Fruit fly (Drosophila melanogaster) whole organism, embryonic: ENCODE measurements around the gene PMP34.
A peak's percentile ranks its signal among the peaks of the same experiment; 100 is the strongest.

Source experiments
- Awh ChIP-seq: fragments of 200-800 bp; sonication (Bioruptor generic); IDR thresholded peaks from 2 replicates; pipeline ENCODE4, ENCODE4 v1.3.6; 2022; ENCODE audit warnings: missing biosample characterization, missing genetic modification characterization
- Blimp-1 ChIP-seq: fragments of 200-800 bp; sonication (Bioruptor generic); optimal IDR thresholded peaks from 3 replicates; lab custom pipeline; 2018; ENCODE audit warnings: missing biosample characterization, missing genetic modification characterization, mild to moderate bottlenecking, moderate library complexity, missing genetic modification reagents
- CG11695 ChIP-seq: fragments of 200-800 bp; sonication (Bioruptor generic); IDR thresholded peaks from 3 replicates; pipeline ENCODE4 v1.3.6; 2022; ENCODE audit warnings: missing biosample characterization, missing genetic modification characterization
- CG15514 ChIP-seq: fragments of 200-800 bp; sonication (Bioruptor generic); optimal IDR thresholded peaks from 3 replicates; lab custom pipeline; 2017; ENCODE audit warnings: missing biosample characterization, missing genetic modification characterization, mild to moderate bottlenecking, moderate library complexity, missing genetic modification reagents
- CG1647 ChIP-seq: fragments of 200-800 bp; sonication (Bioruptor generic); optimal IDR thresholded peaks from 3 replicates; lab custom pipeline; 2016; ENCODE audit warnings: missing biosample characterization, missing genetic modification characterization
- CG17361 ChIP-seq: fragments of 200-800 bp; sonication (Bioruptor generic); IDR thresholded peaks from 3 replicates; pipeline ENCODE4 v1.3.6; 2022; ENCODE audit warnings: missing biosample characterization, missing genetic modification characterization
- CG18262 ChIP-seq: fragments of 200-800 bp; optimal IDR thresholded peaks from 3 replicates; lab custom pipeline; 2019; ENCODE audit warnings: missing biosample characterization, mild to moderate bottlenecking, missing genetic modification characterization, moderate library complexity
- CG2120 ChIP-seq: fragments of 200-800 bp; sonication (Bioruptor generic); optimal IDR thresholded peaks from 3 replicates; lab custom pipeline; 2016; ENCODE audit warnings: missing biosample characterization, missing genetic modification characterization
- CG4282 ChIP-seq: fragments of 200-800 bp; sonication (Bioruptor generic); optimal IDR thresholded peaks from 2 replicates; lab custom pipeline; 2016; ENCODE audit warnings: missing biosample characterization, missing genetic modification characterization
- CG4404 ChIP-seq: fragments of 200-800 bp; sonication (Bioruptor generic); IDR thresholded peaks from 2 replicates; pipeline ENCODE4 v1.3.6; 2022; ENCODE audit warnings: missing biosample characterization, missing genetic modification characterization
- CG4617 ChIP-seq: fragments of 200-800 bp; sonication (Bioruptor generic); optimal IDR thresholded peaks from 3 replicates; lab custom pipeline; 2016; ENCODE audit warnings: missing biosample characterization, missing genetic modification characterization, borderline replicate concordance
- CG6254 ChIP-seq: fragments of 200-800 bp; sonication (Bioruptor generic); optimal IDR thresholded peaks from 3 replicates; lab custom pipeline; 2017; ENCODE audit warnings: mild to moderate bottlenecking, missing biosample characterization, missing genetic modification reagents, missing genetic modification characterization
- CG6813 ChIP-seq: fragments of 200-800 bp; sonication (Bioruptor generic); optimal IDR thresholded peaks from 2 replicates; lab custom pipeline; 2017; ENCODE audit warnings: missing biosample characterization, missing genetic modification characterization, mild to moderate bottlenecking, moderate library complexity, missing genetic modification reagents
- CG7357 ChIP-seq: fragments of 200-800 bp; sonication (Bioruptor generic); IDR thresholded peaks from 3 replicates; pipeline ENCODE4 v1.3.6; 2022; ENCODE audit warnings: missing biosample characterization, missing genetic modification characterization
- CG7963 ChIP-seq: fragments of 200-800 bp; sonication (Bioruptor generic); IDR thresholded peaks from 3 replicates; pipeline ENCODE4 v1.3.6; 2022; ENCODE audit warnings: missing biosample characterization, missing genetic modification characterization; ENCODE audit not compliant: partially characterized antibody
- CG8290 ChIP-seq, 3 experiments: fragments of 200-800 bp; sonication (Bioruptor generic); optimal IDR thresholded peaks; 2 replicates each; lab custom pipeline; 2016 to 2019; ENCODE audit warnings: missing biosample characterization in 3 of 3, missing genetic modification characterization in 3 of 3, mild to moderate bottlenecking in 2 of 3, moderate library complexity in 1 of 3
- CG8359 ChIP-seq: fragments of 200-800 bp; sonication (Bioruptor generic); optimal IDR thresholded peaks from 2 replicates; lab custom pipeline; 2017; ENCODE audit warnings: missing biosample characterization, mild to moderate bottlenecking, missing genetic modification characterization, borderline replicate concordance
- CHES-1-like ChIP-seq: fragments of 200-800 bp; sonication (Bioruptor generic); optimal IDR thresholded peaks from 2 replicates; lab custom pipeline; 2016; ENCODE audit warnings: missing biosample characterization, missing genetic modification characterization
- Gsc ChIP-seq: fragments of 200-800 bp; sonication (Bioruptor generic); IDR thresholded peaks from 2 replicates; pipeline ENCODE4 v1.3.6; 2022; ENCODE audit warnings: missing biosample characterization, missing genetic modification characterization
- Hey ChIP-seq: fragments of 200-800 bp; sonication (Bioruptor generic); optimal IDR thresholded peaks from 3 replicates; lab custom pipeline; 2018; ENCODE audit warnings: missing biosample characterization, mild to moderate bottlenecking, missing genetic modification characterization
- Hr78 ChIP-seq, 2 experiments: fragments of 200-800 bp in 1 of 2; fragments of >200 bp in 1 of 2; sonication (Bioruptor generic) in 1 of 2; optimal IDR thresholded peaks; 2 replicates each; lab custom pipeline; 2017 to 2019; ENCODE audit warnings: missing biosample characterization in 2 of 2, missing genetic modification characterization in 2 of 2, mild to moderate bottlenecking in 1 of 2, moderate library complexity in 1 of 2
- Hsf ChIP-seq: fragments of 200-800 bp; sonication (Bioruptor generic); optimal IDR thresholded peaks from 3 replicates; lab custom pipeline; 2016; ENCODE audit warnings: missing biosample characterization, missing genetic modification characterization
- MTF-1 ChIP-seq: fragments of 200-800 bp; sonication (Bioruptor generic); optimal IDR thresholded peaks from 2 replicates; lab custom pipeline; 2018; ENCODE audit warnings: missing biosample characterization, mild to moderate bottlenecking, missing genetic modification characterization, borderline replicate concordance
- NC2β ChIP-seq: fragments of 200-800 bp; sonication (Bioruptor generic); optimal IDR thresholded peaks from 2 replicates; lab custom pipeline; 2016; ENCODE audit warnings: missing biosample characterization, missing genetic modification characterization
- Nf-YB ChIP-seq: fragments of 200-800 bp; sonication (Bioruptor generic); optimal IDR thresholded peaks from 3 replicates; lab custom pipeline; 2019; ENCODE audit warnings: missing biosample characterization, mild to moderate bottlenecking, missing genetic modification characterization, moderate library complexity
- NfI ChIP-seq: fragments of 200-800 bp; sonication (Bioruptor generic); optimal IDR thresholded peaks from 3 replicates; lab custom pipeline; 2018; ENCODE audit warnings: missing biosample characterization, mild to moderate bottlenecking, missing genetic modification characterization, moderate library complexity
- Oli ChIP-seq: fragments of 200-800 bp; sonication (Bioruptor generic); optimal IDR thresholded peaks from 2 replicates; lab custom pipeline; 2018; ENCODE audit warnings: missing biosample characterization, mild to moderate bottlenecking, missing genetic modification characterization, moderate library complexity
- PHDP ChIP-seq: fragments of 200-800 bp; sonication (Bioruptor generic); optimal IDR thresholded peaks from 3 replicates; lab custom pipeline; 2018; ENCODE audit warnings: missing biosample characterization, mild to moderate bottlenecking, missing genetic modification characterization, moderate library complexity
- Sry-β ChIP-seq: fragments of 200-800 bp; sonication (Bioruptor generic); optimal IDR thresholded peaks from 2 replicates; lab custom pipeline; 2018; ENCODE audit warnings: missing biosample characterization, mild to moderate bottlenecking, missing genetic modification characterization, moderate library complexity
- Trl ChIP-seq, 3 experiments: fragments of >200 bp in 2 of 3; fragments of 200-800 bp in 1 of 3; sonication (Bioruptor generic) in 1 of 3; optimal IDR thresholded peaks; 2 replicates in 1 of 3; 3 replicates in 2 of 3; lab custom pipeline; 2016 to 2017; ENCODE audit warnings: missing biosample characterization in 1 of 3, missing genetic modification characterization in 1 of 3
- Xrp1 ChIP-seq: fragments of 200-800 bp; sonication (Bioruptor generic); IDR thresholded peaks from 2 replicates; pipeline ENCODE4 v1.3.6; 2022; ENCODE audit warnings: missing biosample characterization, missing genetic modification characterization
- ab ChIP-seq: fragments of 200-800 bp; sonication (Bioruptor generic); optimal IDR thresholded peaks from 2 replicates; lab custom pipeline; 2016; ENCODE audit warnings: missing biosample characterization, missing genetic modification characterization
- ara ChIP-seq: fragments of 200-800 bp; sonication (Bioruptor generic); IDR thresholded peaks from 2 replicates; pipeline ENCODE4 v1.3.6; 2022; ENCODE audit warnings: missing biosample characterization, missing genetic modification characterization
- chif ChIP-seq, 2 experiments: fragments of 200-800 bp; sonication (Bioruptor generic); optimal IDR thresholded peaks; 3 replicates each; lab custom pipeline; 2016; ENCODE audit warnings: missing biosample characterization in 2 of 2, missing genetic modification characterization in 2 of 2
- crp ChIP-seq, 2 experiments: fragments of 200-800 bp; sonication (Bioruptor generic); optimal IDR thresholded peaks; 2 replicates in 1 of 2; 3 replicates in 1 of 2; lab custom pipeline; 2017; ENCODE audit warnings: missing biosample characterization in 2 of 2, missing genetic modification characterization in 2 of 2, mild to moderate bottlenecking in 1 of 2, moderate library complexity in 1 of 2
- dati ChIP-seq: fragments of 200-800 bp; sonication (Bioruptor generic); IDR thresholded peaks from 2 replicates; pipeline ENCODE4 v1.3.6; 2022; ENCODE audit warnings: missing biosample characterization, missing genetic modification characterization
- fd102C ChIP-seq: fragments of 200-800 bp; sonication (Bioruptor generic); optimal IDR thresholded peaks from 2 replicates; lab custom pipeline; 2018; ENCODE audit warnings: missing biosample characterization, mild to moderate bottlenecking, missing genetic modification characterization, moderate library complexity
- gsb ChIP-seq: fragments of 200-800 bp; sonication (Bioruptor generic); IDR thresholded peaks from 2 replicates; pipeline ENCODE4 v1.3.6; 2022; ENCODE audit warnings: missing biosample characterization, missing genetic modification characterization
- ham ChIP-seq: fragments of 200-800 bp; sonication (Bioruptor generic); IDR thresholded peaks from 2 replicates; pipeline ENCODE4 v1.3.6; 2022; ENCODE audit warnings: missing biosample characterization, missing genetic modification characterization
- kah ChIP-seq: fragments of 200-800 bp; sonication (Bioruptor generic); optimal IDR thresholded peaks from 2 replicates; lab custom pipeline; 2018; ENCODE audit warnings: missing biosample characterization, mild to moderate bottlenecking, missing genetic modification characterization
- lab ChIP-seq: fragments of 200-800 bp; sonication (Bioruptor generic); optimal IDR thresholded peaks from 3 replicates; lab custom pipeline; 2017; ENCODE audit warnings: missing biosample characterization, missing genetic modification characterization, mild to moderate bottlenecking, moderate library complexity, missing genetic modification reagents
- lmd ChIP-seq: fragments of 200-800 bp; sonication (Bioruptor generic); IDR thresholded peaks from 2 replicates; pipeline ENCODE4 v1.3.6; 2022; ENCODE audit warnings: missing biosample characterization, missing genetic modification characterization
- odd ChIP-seq: fragments of 200-800 bp; sonication (Bioruptor generic); optimal IDR thresholded peaks from 2 replicates; lab custom pipeline; 2017; ENCODE audit warnings: missing biosample characterization, mild to moderate bottlenecking, missing genetic modification characterization
- pfk ChIP-seq: fragments of 200-800 bp; sonication (Bioruptor generic); optimal IDR thresholded peaks from 2 replicates; lab custom pipeline; 2018; ENCODE audit warnings: missing biosample characterization, mild to moderate bottlenecking, missing genetic modification characterization, moderate library complexity
- ro ChIP-seq: fragments of 200-800 bp; sonication (Bioruptor generic); IDR thresholded peaks from 2 replicates; pipeline ENCODE4 v1.3.6; 2022; ENCODE audit warnings: missing biosample characterization, missing genetic modification characterization
- seq ChIP-seq: fragments of 200-800 bp; sonication (Bioruptor generic); IDR thresholded peaks from 2 replicates; pipeline ENCODE4 v1.3.6; 2022; ENCODE audit warnings: missing biosample characterization, missing genetic modification characterization
- sim ChIP-seq: fragments of 200-800 bp; sonication (Bioruptor generic); IDR thresholded peaks from 2 replicates; pipeline ENCODE4 v1.3.6; 2022; ENCODE audit warnings: missing biosample characterization, missing genetic modification characterization
- toy ChIP-seq: fragments of 200-800 bp; sonication (Bioruptor generic); IDR thresholded peaks from 2 replicates; pipeline ENCODE4 v1.3.6; 2022; ENCODE audit warnings: missing biosample characterization, missing genetic modification characterization
- wdn ChIP-seq: fragments of 200-800 bp; sonication (Bioruptor generic); IDR thresholded peaks from 2 replicates; pipeline ENCODE4 v1.3.6; 2022; ENCODE audit warnings: missing biosample characterization, missing genetic modification characterization
- zfh1 ChIP-seq: fragments of 200-800 bp; sonication (Bioruptor generic); IDR thresholded peaks from 3 replicates; pipeline ENCODE4 v1.3.6; 2022; ENCODE audit warnings: missing biosample characterization, missing genetic modification characterization

The PMP34 gene

dm6 chr3L:4286784-4287183, 31.8 kb upstream of the PMP34 start, which contains the start of gene TfIIEbeta (continued):
- no peak for TF ChIP-seq Hey
- no peak for TF ChIP-seq ab (GFP tag; lab: Kevin White, UChicago)
- TF ChIP-seq lmd (GFP tag; lab: Robert Waterston, UW), result no peak
- TF ChIP-seq odd, result no peak
- TF ChIP-seq CG8290 (GFP tag; optimal IDR thresholded peaks at IDR 0.05; lab: Kevin White, UChicago), result no peak
- TF ChIP-seq CG8290 (tag; optimal IDR thresholded peaks at IDR 0.05; lab: Kevin White, UChicago), result no peak
- TF ChIP-seq NfI (GFP tag; lab: Kevin White, UChicago), result no peak
- peak; percentile 55; the same call in 2 of the 3 replicates for TF ChIP-seq CG17361 (GFP tag; lab: Robert Waterston, UW)
- TF ChIP-seq seq (GFP tag; lab: Robert Waterston, UW), result no peak
- no peak for TF ChIP-seq Hsf (GFP tag; lab: Kevin White, UChicago)
- no peak for TF ChIP-seq ara (GFP tag; lab: Robert Waterston, UW)
- no peak for TF ChIP-seq CG7963 (GFP tag; lab: Robert Waterston, UW)
- no peak for TF ChIP-seq gsb (GFP tag; lab: Robert Waterston, UW)
- no peak for TF ChIP-seq Nf-YB (GFP tag; lab: Kevin White, UChicago)
- no peak for TF ChIP-seq chif (GFP tag; optimal IDR thresholded peaks at IDR 0.05; lab: Kevin White, UChicago)
- no peak for TF ChIP-seq CG1647 (GFP tag; lab: Kevin White, UChicago)
- no peak for TF ChIP-seq NC2β (GFP tag; lab: Kevin White, UChicago)
- TF ChIP-seq dati (GFP tag; lab: Robert Waterston, UW), result no peak
- peak; percentile 38 for TF ChIP-seq CG2120 (GFP tag; lab: Kevin White, UChicago)
- TF ChIP-seq PHDP (tag; lab: Kevin White, UChicago), result peak; percentile 36
- peak; percentile 31 for TF ChIP-seq CG18262 (tag; lab: Kevin White, UChicago)
- no peak for TF ChIP-seq fd102C (GFP tag; lab: Kevin White, UChicago)
- TF ChIP-seq Xrp1 (GFP tag; lab: Robert Waterston, UW), result peak; percentile 52; the same call in 1 of the 2 replicates
- TF ChIP-seq Trl (optimal IDR thresholded peaks at IDR 0.05; lab: Kevin White, UChicago), result no peak
- TF ChIP-seq Trl (GFP tag; optimal IDR thresholded peaks at IDR 0.05; lab: Kevin White, UChicago), result no peak
- no peak for TF ChIP-seq ham (GFP tag; lab: Robert Waterston, UW)
- TF ChIP-seq CG11695, result no peak
- peak; percentile 68 to 92 for TF ChIP-seq crp (GFP tag; optimal IDR thresholded peaks at IDR 0.05; lab: Kevin White, UChicago)
- TF ChIP-seq Sry-β (GFP tag; lab: Kevin White, UChicago), result peak; percentile 25
- TF ChIP-seq CG8359, result no peak
- no peak for TF ChIP-seq zfh1 (GFP tag; lab: Robert Waterston, UW)
- TF ChIP-seq CG15514 (GFP tag; lab: Kevin White, UChicago), result peak; percentile 100
- peak; percentile 6 for TF ChIP-seq CG4617 (GFP tag; lab: Kevin White, UChicago)
- no peak for TF ChIP-seq toy (GFP tag; lab: Robert Waterston, UW)
- no peak for TF ChIP-seq Gsc (GFP tag; lab: Robert Waterston, UW)
- TF ChIP-seq Hr78 (GFP tag; optimal IDR thresholded peaks at IDR 0.05; lab: Kevin White, UChicago), result no peak
- no peak for TF ChIP-seq CHES-1-like (GFP tag; lab: Kevin White, UChicago)
- no peak for TF ChIP-seq CG6813 (GFP tag; lab: Kevin White, UChicago)
- TF ChIP-seq Blimp-1 (GFP tag; lab: Kevin White, UChicago), result peak; percentile 25
- no peak for TF ChIP-seq MTF-1
- no peak for TF ChIP-seq CG4404 (GFP tag; lab: Robert Waterston, UW)
- no peak for TF ChIP-seq kah (GFP tag; lab: Kevin White, UChicago)
- no peak for TF ChIP-seq ro
- no peak for TF ChIP-seq CG4282
- TF ChIP-seq Awh (GFP tag; lab: Robert Waterston, UW), result no peak
- TF ChIP-seq CG6254, result no peak
- peak; percentile 25 for TF ChIP-seq Oli (tag; lab: Kevin White, UChicago)
- no peak for TF ChIP-seq lab (GFP tag; lab: Kevin White, UChicago)
- no peak for TF ChIP-seq sim (GFP tag; lab: Robert Waterston, UW)
- TF ChIP-seq CG7357, result no peak
- TF ChIP-seq pfk (GFP tag; lab: Kevin White, UChicago), result no peak
- TF ChIP-seq wdn (GFP tag; lab: Robert Waterston, UW), result no peak
